Fruit fly (Drosophila melanogaster): ENCODE data around the gene Hrb98DE.

dm6 chr3R:28562654-28563198 lies 36.9 kb upstream of the Hrb98DE start:
- TF ChIP-seq insv (optimal IDR thresholded peaks at IDR 0.05) (no peak), psq (optimal IDR thresholded peaks at IDR 0.05) (no peak), Sin3A (optimal IDR thresholded peaks at IDR 0.05) (no peak), Myc (optimal IDR thresholded peaks at IDR 0.05) (no peak), ttk (optimal IDR thresholded peaks at IDR 0.05) (no peak)
